Worm (Caenorhabditis elegans) whole organism, L1 larva: ENCODE data around the gene C23H3.5.
A peak's percentile ranks its signal among the peaks of the same experiment; 100 is the strongest.

Source experiments
- F16B12.6 ChIP-seq: fragments of 150-350 bp; optimal IDR thresholded peaks from 2 replicates; lab custom pipeline; 2014; ENCODE audit warnings: missing biosample characterization, missing genetic modification characterization
- Y116A8C.19 ChIP-seq: sonication (generic microtip); optimal IDR thresholded peaks from 2 replicates; lab custom pipeline; 2016; ENCODE audit warnings: missing compliant biosample characterization, missing genetic modification characterization, borderline replicate concordance
- alr-1 ChIP-seq: fragments of 200-800 bp; sonication (Bioruptor generic); optimal IDR thresholded peaks from 2 replicates; lab custom pipeline; 2018; ENCODE audit warnings: borderline replicate concordance, mild to moderate bottlenecking, missing genetic modification characterization, missing compliant biosample characterization
- ama-1 ChIP-seq: fragments of 150-350 bp; optimal IDR thresholded peaks from 2 replicates; lab custom pipeline; 2014
- ceh-8 ChIP-seq: fragments of 200-800 bp; sonication (Bioruptor generic); optimal IDR thresholded peaks from 2 replicates; lab custom pipeline; 2018; ENCODE audit warnings: mild to moderate bottlenecking, missing genetic modification characterization, moderate library complexity, missing compliant biosample characterization
- ceh-82 ChIP-seq, 3 experiments: fragments of 150-350 bp in 1 of 3; sonication (generic microtip) in 2 of 3; optimal IDR thresholded peaks; 2 replicates each; lab custom pipeline; 2014 to 2017; ENCODE audit warnings: missing biosample characterization in 3 of 3, missing genetic modification characterization in 3 of 3
- ceh-90 ChIP-seq: sonication (generic microtip); optimal IDR thresholded peaks from 2 replicates; lab custom pipeline; 2016; ENCODE audit warnings: missing genetic modification characterization, missing compliant biosample characterization
- ces-1 ChIP-seq: fragments of 150-350 bp; optimal IDR thresholded peaks from 2 replicates; lab custom pipeline; 2014; ENCODE audit warnings: missing biosample characterization, missing genetic modification reagents, missing genetic modification characterization
- dsc-1 ChIP-seq: sonication (generic microtip); optimal IDR thresholded peaks from 2 replicates; lab custom pipeline; 2016; ENCODE audit warnings: mild to moderate bottlenecking, missing genetic modification characterization, missing compliant biosample characterization
- efl-1 ChIP-seq, 4 experiments: fragments of 150-350 bp; optimal IDR thresholded peaks in 3 of 4; peaks in 1 of 4; 1 replicate in 1 of 4; 2 replicates in 3 of 4; lab custom pipeline; 2014; ENCODE audit warnings: missing biosample characterization in 2 of 4, missing genetic modification characterization in 2 of 4, missing genetic modification reagents in 2 of 4
- efl-3 ChIP-seq: fragments of 200-800 bp; sonication (Bioruptor generic); optimal IDR thresholded peaks from 2 replicates; lab custom pipeline; 2018; ENCODE audit warnings: mild to moderate bottlenecking, missing genetic modification characterization, missing compliant biosample characterization
- egl-13 ChIP-seq: sonication (generic microtip); optimal IDR thresholded peaks from 2 replicates; lab custom pipeline; 2016; ENCODE audit warnings: missing genotype, missing genetic modification reagents, missing genetic modification characterization, missing compliant biosample characterization
- egl-27 ChIP-seq, 2 experiments: fragments of 150-350 bp in 1 of 2; sonication (generic microtip); optimal IDR thresholded peaks; 3 replicates each; lab custom pipeline; 2017 to 2018; ENCODE audit warnings: missing biosample characterization in 2 of 2, missing genetic modification characterization in 2 of 2, missing genetic modification reagents in 2 of 2
- elt-2 ChIP-seq: sonication (generic microtip); optimal IDR thresholded peaks from 2 replicates; lab custom pipeline; 2016; ENCODE audit warnings: missing genetic modification characterization, mild to moderate bottlenecking, inconsistent platforms, missing compliant biosample characterization, missing genetic modification reagents
- elt-3 ChIP-seq, 6 experiments: fragments of 150-350 bp in 1 of 6; sonication (generic microtip); optimal IDR thresholded peaks; 2 replicates each; lab custom pipeline; 2017 to 2018; ENCODE audit warnings: missing biosample characterization in 6 of 6, missing genetic modification characterization in 6 of 6, inconsistent platforms in 1 of 6
- fkh-4 ChIP-seq: sonication (generic microtip); optimal IDR thresholded peaks from 2 replicates; lab custom pipeline; 2016; ENCODE audit warnings: missing compliant biosample characterization, missing genetic modification characterization, borderline replicate concordance
- fos-1 ChIP-seq: fragments of 150-350 bp; optimal IDR thresholded peaks from 2 replicates; lab custom pipeline; 2014; ENCODE audit warnings: missing biosample characterization, missing genetic modification characterization
- grh-1 ChIP-seq: fragments of 200-800 bp; sonication (Bioruptor generic); IDR thresholded peaks from 2 replicates; pipeline ENCODE4 v1.3.6; 2022; ENCODE audit warnings: missing genetic modification reagents, missing genetic modification characterization, missing compliant biosample characterization
- hlh-17 ChIP-seq: fragments of 200-800 bp; sonication (Bioruptor generic); optimal IDR thresholded peaks from 2 replicates; lab custom pipeline; 2018; ENCODE audit warnings: missing genetic modification characterization, mild to moderate bottlenecking, missing compliant biosample characterization, moderate library complexity, borderline replicate concordance
- hpl-2 ChIP-seq: fragments of 150-350 bp; optimal IDR thresholded peaks from 2 replicates; lab custom pipeline; 2014; ENCODE audit warnings: missing biosample characterization, missing genetic modification reagents, missing genetic modification characterization
- isw-1 ChIP-seq: fragments of 200-800 bp; sonication (Bioruptor generic); IDR thresholded peaks from 2 replicates; pipeline ENCODE4 v1.3.6; 2022; ENCODE audit warnings: missing genetic modification characterization, missing compliant biosample characterization
- lin-15B ChIP-seq: fragments of 150-350 bp; sonication (generic microtip); optimal IDR thresholded peaks from 3 replicates; lab custom pipeline; 2014; ENCODE audit warnings: missing biosample characterization, missing genetic modification characterization
- lin-35 ChIP-seq, 2 experiments: fragments of 150-350 bp; optimal IDR thresholded peaks; 2 replicates each; lab custom pipeline; 2014; ENCODE audit warnings: missing biosample characterization in 2 of 2, missing genetic modification characterization in 2 of 2, missing genetic modification reagents in 2 of 2
- lin-39 ChIP-seq: fragments of 150-350 bp; optimal IDR thresholded peaks from 2 replicates; lab custom pipeline; 2014; ENCODE audit warnings: missing biosample characterization, missing genetic modification reagents, missing genetic modification characterization
- lir-3 ChIP-seq: sonication (generic microtip); optimal IDR thresholded peaks from 2 replicates; lab custom pipeline; 2016; ENCODE audit warnings: mild to moderate bottlenecking, missing genetic modification characterization, moderate library complexity, missing compliant biosample characterization; ENCODE audit not compliant: poor library complexity
- mab-9 ChIP-seq: fragments of 200-800 bp; sonication (Bioruptor generic); IDR thresholded peaks from 2 replicates; pipeline ENCODE4 v1.3.6; 2022; ENCODE audit warnings: missing genetic modification reagents, missing genetic modification characterization, missing compliant biosample characterization
- mef-2 ChIP-seq: fragments of 150-350 bp; optimal IDR thresholded peaks from 2 replicates; lab custom pipeline; 2014; ENCODE audit warnings: missing biosample characterization, missing genetic modification characterization
- nhr-11 ChIP-seq: fragments of 150-350 bp; optimal IDR thresholded peaks from 2 replicates; lab custom pipeline; 2014; ENCODE audit warnings: missing biosample characterization, missing genetic modification characterization
- nhr-28 ChIP-seq: fragments of 150-350 bp; optimal IDR thresholded peaks from 2 replicates; lab custom pipeline; 2014; ENCODE audit warnings: missing biosample characterization, missing genetic modification characterization
- nhr-71 ChIP-seq: sonication (generic microtip); optimal IDR thresholded peaks from 2 replicates; lab custom pipeline; 2016; ENCODE audit warnings: mild to moderate bottlenecking, missing genetic modification characterization, moderate library complexity, missing compliant biosample characterization
- nhr-76 ChIP-seq: sonication (generic microtip); optimal IDR thresholded peaks from 2 replicates; lab custom pipeline; 2017; ENCODE audit warnings: missing biosample characterization, missing genetic modification characterization
- nhr-84 ChIP-seq: sonication (generic microtip); optimal IDR thresholded peaks from 2 replicates; lab custom pipeline; 2017; ENCODE audit warnings: missing biosample characterization, missing genetic modification characterization
- nhr-90 ChIP-seq: sonication (generic microtip); optimal IDR thresholded peaks from 2 replicates; lab custom pipeline; 2016; ENCODE audit warnings: mild to moderate bottlenecking, missing genetic modification characterization, missing compliant biosample characterization; ENCODE audit not compliant: poor library complexity
- pag-3 ChIP-seq: sonication (generic microtip); optimal IDR thresholded peaks from 2 replicates; lab custom pipeline; 2017; ENCODE audit warnings: missing genetic modification characterization, mild to moderate bottlenecking, missing compliant biosample characterization, antibody characterized with exemption, borderline replicate concordance; ENCODE audit not compliant: insufficient read depth
- pax-3 ChIP-seq: fragments of 200-800 bp; sonication (Bioruptor generic); optimal IDR thresholded peaks from 2 replicates; lab custom pipeline; 2018; ENCODE audit warnings: mild to moderate bottlenecking, missing genetic modification characterization, moderate library complexity, missing compliant biosample characterization
- pqm-1 ChIP-seq: sonication (generic microtip); optimal IDR thresholded peaks from 3 replicates; lab custom pipeline; 2017; ENCODE audit warnings: missing biosample characterization, missing genetic modification characterization
- skn-1 ChIP-seq: fragments of 150-350 bp; optimal IDR thresholded peaks from 2 replicates; lab custom pipeline; 2014; ENCODE audit warnings: missing biosample characterization, missing genetic modification characterization
- snu-23 ChIP-seq: sonication (generic microtip); optimal IDR thresholded peaks from 2 replicates; lab custom pipeline; 2016; ENCODE audit warnings: missing genetic modification characterization, missing compliant biosample characterization
- sox-4 ChIP-seq: sonication (generic microtip); optimal IDR thresholded peaks from 2 replicates; lab custom pipeline; 2016; ENCODE audit warnings: missing genetic modification characterization, missing compliant biosample characterization
- tlp-1 ChIP-seq: fragments of 150-350 bp; optimal IDR thresholded peaks from 2 replicates; lab custom pipeline; 2014; ENCODE audit warnings: missing biosample characterization, missing genetic modification characterization
- unc-130 ChIP-seq: fragments of 150-350 bp; optimal IDR thresholded peaks from 2 replicates; lab custom pipeline; 2017; ENCODE audit warnings: missing biosample characterization, missing genetic modification characterization, inconsistent platforms
- unc-86 ChIP-seq: sonication (generic microtip); optimal IDR thresholded peaks from 2 replicates; lab custom pipeline; 2016; ENCODE audit warnings: missing genetic modification characterization, missing compliant biosample characterization
- unc-98 ChIP-seq: fragments of 200-800 bp; sonication (Bioruptor generic); IDR thresholded peaks from 2 replicates; pipeline ENCODE4 v1.3.6; 2022; ENCODE audit warnings: missing genetic modification characterization, missing compliant biosample characterization
- xbp-1 ChIP-seq: sonication (generic microtip); optimal IDR thresholded peaks from 2 replicates; lab custom pipeline; 2016; ENCODE audit warnings: missing genetic modification characterization, missing compliant biosample characterization
- zip-4 ChIP-seq: fragments of 200-800 bp; sonication (Bioruptor generic); optimal IDR thresholded peaks from 2 replicates; lab custom pipeline; 2018; ENCODE audit warnings: mild to moderate bottlenecking, missing genetic modification characterization, moderate library complexity, missing compliant biosample characterization
- ztf-11 ChIP-seq, 2 experiments: sonication (generic microtip); optimal IDR thresholded peaks; 2 replicates each; lab custom pipeline; 2016 to 2017; ENCODE audit warnings: missing genetic modification characterization in 2 of 2, missing biosample characterization in 1 of 2, missing compliant biosample characterization in 1 of 2

The C23H3.5 gene

ce11 chrII:95177-95576 lies 47.8 kb downstream of the C23H3.5 start, which contains the start of gene C50D2.7:
Gene C50D2.7 (minus strand): TSS chrII:95277.
- no peak for TF ChIP-seq ces-1 (GFP tag; lab: Kevin White, UChicago)
- TF ChIP-seq fkh-4 = no peak
- TF ChIP-seq ceh-90 = no peak
- TF ChIP-seq unc-130 = no peak
- TF ChIP-seq isw-1 (GFP tag; lab: Robert Waterston, UW) = no peak
- TF ChIP-seq hlh-17 (GFP tag; lab: Kevin White, UChicago) = no peak
- no peak for TF ChIP-seq nhr-11 (tag; lab: Kevin White, UChicago)
- no peak for TF ChIP-seq mab-9 (GFP tag; lab: Robert Waterston, UW)
- no peak for TF ChIP-seq pag-3
- TF ChIP-seq unc-86 (tag; lab: Kevin White, UChicago) = no peak
- no peak for TF ChIP-seq fos-1 (tag; lab: Kevin White, UChicago)
- no peak for TF ChIP-seq xbp-1 (tag; lab: Kevin White, UChicago)
- no peak for TF ChIP-seq skn-1 (tag; lab: Kevin White, UChicago)
- TF ChIP-seq lin-15B = no peak

- peak; percentile 55 for TF ChIP-seq egl-13 (tag; lab: Kevin White, UChicago)
- peak; percentile 50 for TF ChIP-seq skn-1 (tag; lab: Kevin White, UChicago)
- TF ChIP-seq nhr-71 (tag; lab: Kevin White, UChicago) = peak; percentile 84
- TF ChIP-seq unc-98 (GFP tag; lab: Robert Waterston, UW) = 0 out of 2 replicates have a peak, but pooled peaks have one; percentile 20
- TF ChIP-seq grh-1 (GFP tag; lab: Robert Waterston, UW) = no peak
- TF ChIP-seq ztf-11 (tag; optimal IDR thresholded peaks at IDR 0.05; lab: Kevin White, UChicago) = peak in 1 of 2 experiments; percentile 24
- TF ChIP-seq nhr-90 (tag; lab: Kevin White, UChicago) = peak; percentile 75
- peak; percentile 92 for TF ChIP-seq alr-1 (tag; lab: Kevin White, UChicago)
- peak; percentile 38 to 48 for TF ChIP-seq efl-1 (optimal IDR thresholded peaks at IDR 0.05; lab: Kevin White, UChicago)
- peak; percentile 61 to 87 for TF ChIP-seq efl-1 (GFP tag; optimal IDR thresholded peaks at IDR 0.05 in 1 of 2; lab: Kevin White, UChicago)
- TF ChIP-seq ceh-90 = peak; percentile 44
- no peak for TF ChIP-seq mef-2 (tag; lab: Kevin White, UChicago)
- peak; percentile 65 for TF ChIP-seq sox-4
- no peak for TF ChIP-seq pqm-1 (tag; lab: Kevin White, UChicago)
- TF ChIP-seq hpl-2 = no peak
- peak; percentile 38 for TF ChIP-seq ceh-8 (GFP tag; lab: Kevin White, UChicago)
- no peak for TF ChIP-seq egl-27 (tag; optimal IDR thresholded peaks at IDR 0.05; lab: Kevin White, UChicago)
- peak; percentile 9 for TF ChIP-seq elt-2 (tag; lab: Kevin White, UChicago)
- TF ChIP-seq dsc-1 (tag; lab: Kevin White, UChicago) = peak; percentile 61
- peak; percentile 28 for TF ChIP-seq F16B12.6 (tag; lab: Kevin White, UChicago)
- no peak for TF ChIP-seq pag-3
- TF ChIP-seq elt-3 (tag; optimal IDR thresholded peaks at IDR 0.05; lab: Kevin White, UChicago) = no peak
- no peak for TF ChIP-seq unc-130
- TF ChIP-seq tlp-1 = no peak
- TF ChIP-seq nhr-84 (tag; lab: Kevin White, UChicago) = no peak
- TF ChIP-seq pax-3 (tag; lab: Kevin White, UChicago) = peak; percentile 46
- TF ChIP-seq snu-23 (GFP tag; lab: Kevin White, UChicago) = peak; percentile 73
- peak; percentile 56 for TF ChIP-seq lin-39 (tag; lab: Kevin White, UChicago)
- no peak for TF ChIP-seq nhr-76
- TF ChIP-seq ceh-82 (tag; optimal IDR thresholded peaks at IDR 0.05; lab: Kevin White, UChicago) = peak in 2 of 3 experiments; percentile 25 to 33
- TF ChIP-seq lin-15B = peak; percentile 28
- TF ChIP-seq nhr-11 (tag; lab: Kevin White, UChicago) = no peak
- TF ChIP-seq nhr-28 = no peak
- TF ChIP-seq ces-1 (GFP tag; lab: Kevin White, UChicago) = no peak
- TF ChIP-seq lin-35 (GFP tag; optimal IDR thresholded peaks at IDR 0.05; lab: Kevin White, UChicago) = peak; percentile 58 to 62
- TF ChIP-seq efl-3 (GFP tag; lab: Kevin White, UChicago) = no peak
- TF ChIP-seq isw-1 (GFP tag; lab: Robert Waterston, UW) = peak; percentile 79
- TF ChIP-seq zip-4 (GFP tag; lab: Kevin White, UChicago) = peak; percentile 55
- TF ChIP-seq ama-1 (lab: Kevin White, UChicago) = no peak
- TF ChIP-seq fos-1 (tag; lab: Kevin White, UChicago) = no peak
- TF ChIP-seq lir-3 = no peak
- no peak for TF ChIP-seq Y116A8C.19
Measured at ce11 chrII:97992-98763, 50.8 kb downstream of the C23H3.5 start, which contains the start of the genes luc-7L3 and sftb-6. Gene luc-7L3 (minus strand): TSS chrII:98027. Gene sftb-6 (plus strand): TSS chrII:98404.
